Fruit fly (Drosophila melanogaster) whole organism, embryonic: ENCODE results near the gene CG10947.

ENCODE experiments used
- ATbp ChIP-seq: fragments of 200-800 bp; sonication (Bioruptor generic); optimal IDR thresholded peaks from 2 replicates; lab custom pipeline; 2017; ENCODE audit warnings: missing biosample characterization, mild to moderate bottlenecking, missing genetic modification characterization, missing genetic modification reagents
- Adf1 ChIP-seq: fragments of 200-800 bp; sonication (Bioruptor generic); IDR thresholded peaks from 2 replicates; pipeline ENCODE4 v1.3.6; 2022; ENCODE audit warnings: missing biosample characterization, missing genetic modification characterization
- Bgb ChIP-seq: fragments of 200-800 bp; sonication (Bioruptor generic); IDR thresholded peaks from 2 replicates; pipeline ENCODE4 v1.3.6; 2022; ENCODE audit warnings: missing biosample characterization, missing genetic modification characterization; ENCODE audit not compliant: partially characterized antibody
- CG10543 ChIP-seq: fragments of 200-800 bp; sonication (Bioruptor generic); optimal IDR thresholded peaks from 3 replicates; lab custom pipeline; 2017; ENCODE audit warnings: missing biosample characterization, mild to moderate bottlenecking, missing genetic modification characterization, moderate library complexity
- CG11695 ChIP-seq: fragments of 200-800 bp; sonication (Bioruptor generic); IDR thresholded peaks from 3 replicates; pipeline ENCODE4 v1.3.6; 2022; ENCODE audit warnings: missing biosample characterization, missing genetic modification characterization
- CG12769 ChIP-seq: fragments of 200-800 bp; sonication (Bioruptor generic); optimal IDR thresholded peaks from 2 replicates; lab custom pipeline; 2019; ENCODE audit warnings: missing biosample characterization, mild to moderate bottlenecking, missing genetic modification characterization, moderate library complexity
- CG15073 ChIP-seq: fragments of 200-800 bp; sonication (Bioruptor generic); optimal IDR thresholded peaks from 2 replicates; lab custom pipeline; 2016; ENCODE audit warnings: missing biosample characterization, missing genetic modification characterization
- CG15269 ChIP-seq: fragments of 200-800 bp; sonication (Bioruptor generic); optimal IDR thresholded peaks from 2 replicates; lab custom pipeline; 2018; ENCODE audit warnings: missing biosample characterization, mild to moderate bottlenecking, missing genetic modification characterization, moderate library complexity
- CG15514 ChIP-seq: fragments of 200-800 bp; sonication (Bioruptor generic); optimal IDR thresholded peaks from 3 replicates; lab custom pipeline; 2017; ENCODE audit warnings: missing biosample characterization, missing genetic modification characterization, mild to moderate bottlenecking, moderate library complexity, missing genetic modification reagents
- CG17359 ChIP-seq: fragments of 200-800 bp; sonication (Bioruptor generic); optimal IDR thresholded peaks from 3 replicates; lab custom pipeline; 2018; ENCODE audit warnings: missing biosample characterization, mild to moderate bottlenecking, missing genetic modification characterization, moderate library complexity
- CG17361 ChIP-seq: fragments of 200-800 bp; sonication (Bioruptor generic); IDR thresholded peaks from 3 replicates; pipeline ENCODE4 v1.3.6; 2022; ENCODE audit warnings: missing biosample characterization, missing genetic modification characterization
- CG5180 ChIP-seq: fragments of 200-800 bp; sonication (Bioruptor generic); optimal IDR thresholded peaks from 3 replicates; lab custom pipeline; 2017; ENCODE audit warnings: missing biosample characterization, missing genetic modification characterization, mild to moderate bottlenecking, moderate library complexity, missing genetic modification reagents
- CG7372 ChIP-seq: fragments of 200-800 bp; sonication (Bioruptor generic); IDR thresholded peaks from 2 replicates; pipeline ENCODE4 v1.3.6; 2022; ENCODE audit warnings: missing biosample characterization, missing genetic modification characterization
- CG8290 ChIP-seq, 3 experiments: fragments of 200-800 bp; sonication (Bioruptor generic); optimal IDR thresholded peaks; 2 replicates each; lab custom pipeline; 2016 to 2019; ENCODE audit warnings: missing biosample characterization in 3 of 3, missing genetic modification characterization in 3 of 3, mild to moderate bottlenecking in 2 of 3, moderate library complexity in 1 of 3
- CG8944 ChIP-seq: fragments of 200-800 bp; sonication (Bioruptor generic); optimal IDR thresholded peaks from 3 replicates; lab custom pipeline; 2016; ENCODE audit warnings: missing biosample characterization, missing genetic modification characterization
- CG9876 ChIP-seq: fragments of 200-800 bp; sonication (Bioruptor generic); optimal IDR thresholded peaks from 2 replicates; lab custom pipeline; 2016; ENCODE audit warnings: missing biosample characterization, missing genetic modification characterization
- CHES-1-like ChIP-seq: fragments of 200-800 bp; sonication (Bioruptor generic); optimal IDR thresholded peaks from 2 replicates; lab custom pipeline; 2016; ENCODE audit warnings: missing biosample characterization, missing genetic modification characterization
- Dbx ChIP-seq: fragments of 200-800 bp; sonication (Bioruptor generic); IDR thresholded peaks from 3 replicates; pipeline ENCODE4 v1.3.6; 2022; ENCODE audit warnings: missing biosample characterization, missing genetic modification characterization
- Deaf1 ChIP-seq: fragments of 200-800 bp; optimal IDR thresholded peaks from 3 replicates; lab custom pipeline; 2019; ENCODE audit warnings: missing biosample characterization, mild to moderate bottlenecking, missing genetic modification characterization, moderate library complexity
- Dfd ChIP-seq, 2 experiments: fragments of >200 bp; optimal IDR thresholded peaks; 2 replicates each; lab custom pipeline; 2017; ENCODE audit warnings: missing biosample characterization in 2 of 2, missing genetic modification characterization in 2 of 2
- Ets65A ChIP-seq: fragments of 200-800 bp; sonication (Bioruptor generic); peaks from one replicate; lab custom pipeline; 2016; ENCODE audit warnings: missing biosample characterization, missing genetic modification characterization
- Hr78 ChIP-seq, 2 experiments: fragments of 200-800 bp in 1 of 2; fragments of >200 bp in 1 of 2; sonication (Bioruptor generic) in 1 of 2; optimal IDR thresholded peaks; 2 replicates each; lab custom pipeline; 2017 to 2019; ENCODE audit warnings: missing biosample characterization in 2 of 2, missing genetic modification characterization in 2 of 2, mild to moderate bottlenecking in 1 of 2, moderate library complexity in 1 of 2
- Jarid2 ChIP-seq: fragments of 200-800 bp; sonication (Bioruptor generic); optimal IDR thresholded peaks from 3 replicates; lab custom pipeline; 2017; ENCODE audit warnings: mild to moderate bottlenecking, missing biosample characterization, missing genetic modification reagents, missing genetic modification characterization
- Lpt ChIP-seq: fragments of >200 bp; optimal IDR thresholded peaks from 2 replicates; lab custom pipeline; 2018; ENCODE audit warnings: missing biosample characterization, missing genetic modification characterization
- MBD-R2 ChIP-seq: fragments of 200-800 bp; sonication (Bioruptor generic); IDR thresholded peaks from 2 replicates; pipeline ENCODE4 v1.3.6; 2022; ENCODE audit warnings: missing biosample characterization, missing genetic modification characterization
- Med ChIP-seq: fragments of 200-800 bp; sonication (Bioruptor generic); peaks from one replicate; lab custom pipeline; 2016; ENCODE audit warnings: missing biosample characterization, missing genetic modification characterization, mild to moderate bottlenecking, inconsistent platforms, moderate library complexity
- NK7.1 ChIP-seq: fragments of 200-800 bp; sonication (Bioruptor generic); optimal IDR thresholded peaks from 3 replicates; lab custom pipeline; 2016; ENCODE audit warnings: missing biosample characterization, missing genetic modification characterization
- Rfx ChIP-seq: fragments of 200-800 bp; sonication (Bioruptor generic); IDR thresholded peaks from 2 replicates; pipeline ENCODE4 v1.3.6; 2022; ENCODE audit warnings: missing biosample characterization, missing genetic modification characterization
- Side ChIP-seq: fragments of 200-800 bp; sonication (Bioruptor generic); optimal IDR thresholded peaks from 2 replicates; lab custom pipeline; 2016; ENCODE audit warnings: missing biosample characterization, missing genetic modification characterization
- abd-A ChIP-seq: fragments of 200-800 bp; sonication (Bioruptor generic); optimal IDR thresholded peaks from 3 replicates; lab custom pipeline; 2019; ENCODE audit warnings: missing biosample characterization, mild to moderate bottlenecking, missing genetic modification characterization, moderate library complexity
- br ChIP-seq: fragments of >200 bp; optimal IDR thresholded peaks from 2 replicates; lab custom pipeline; 2017
- chinmo ChIP-seq: fragments of 200-800 bp; sonication (Bioruptor generic); IDR thresholded peaks from 4 replicates; pipeline ENCODE4 v1.3.6; 2022; ENCODE audit warnings: missing biosample characterization, missing genetic modification characterization; ENCODE audit not compliant: partially characterized antibody
- crol ChIP-seq: fragments of 200-800 bp; sonication (Bioruptor generic); IDR thresholded peaks from 2 replicates; pipeline ENCODE4 v1.3.6; 2022; ENCODE audit warnings: missing biosample characterization, missing genetic modification characterization
- danr ChIP-seq: fragments of 200-800 bp; sonication (Bioruptor generic); IDR thresholded peaks from 2 replicates; pipeline ENCODE4 v1.3.6; 2022; ENCODE audit warnings: missing biosample characterization, missing genetic modification characterization
- ftz-f1 ChIP-seq: fragments of 200-800 bp; sonication (Bioruptor generic); optimal IDR thresholded peaks from 2 replicates; lab custom pipeline; 2016; ENCODE audit warnings: missing biosample characterization, missing genetic modification characterization
- gro ChIP-seq: fragments of 200-800 bp; sonication (Bioruptor generic); optimal IDR thresholded peaks from 2 replicates; lab custom pipeline; 2016; ENCODE audit warnings: missing biosample characterization, missing genetic modification characterization
- kah ChIP-seq: fragments of 200-800 bp; sonication (Bioruptor generic); optimal IDR thresholded peaks from 2 replicates; lab custom pipeline; 2018; ENCODE audit warnings: missing biosample characterization, mild to moderate bottlenecking, missing genetic modification characterization
- kay ChIP-seq: fragments of 200-800 bp; sonication (Bioruptor generic); optimal IDR thresholded peaks from 2 replicates; lab custom pipeline; 2016; ENCODE audit warnings: missing biosample characterization, missing genetic modification characterization
- lab ChIP-seq: fragments of 200-800 bp; sonication (Bioruptor generic); optimal IDR thresholded peaks from 3 replicates; lab custom pipeline; 2017; ENCODE audit warnings: missing biosample characterization, missing genetic modification characterization, mild to moderate bottlenecking, moderate library complexity, missing genetic modification reagents
- pfk ChIP-seq: fragments of 200-800 bp; sonication (Bioruptor generic); optimal IDR thresholded peaks from 2 replicates; lab custom pipeline; 2018; ENCODE audit warnings: missing biosample characterization, mild to moderate bottlenecking, missing genetic modification characterization, moderate library complexity
- rib ChIP-seq: fragments of 200-800 bp; sonication (Bioruptor generic); IDR thresholded peaks from 2 replicates; pipeline ENCODE4 v1.3.6; 2022; ENCODE audit warnings: missing biosample characterization, missing genetic modification characterization
- sd ChIP-seq: fragments of 200-800 bp; sonication (Bioruptor generic); optimal IDR thresholded peaks from 3 replicates; lab custom pipeline; 2018; ENCODE audit warnings: missing biosample characterization, mild to moderate bottlenecking, missing genetic modification characterization, moderate library complexity
- sens ChIP-seq: fragments of 200-800 bp; sonication (Bioruptor generic); peaks from one replicate; lab custom pipeline; 2016; ENCODE audit warnings: missing biosample characterization, missing genetic modification characterization
- sob ChIP-seq: fragments of 200-800 bp; sonication (Bioruptor generic); IDR thresholded peaks from 2 replicates; pipeline ENCODE4 v1.3.6; 2022; ENCODE audit warnings: missing biosample characterization, missing genetic modification characterization
- sr ChIP-seq: fragments of 200-800 bp; sonication (Bioruptor generic); IDR thresholded peaks from 3 replicates; pipeline ENCODE4 v1.3.6; 2022; ENCODE audit warnings: missing biosample characterization, missing genetic modification characterization
- sug ChIP-seq: fragments of 200-800 bp; optimal IDR thresholded peaks from 2 replicates; lab custom pipeline; 2019; ENCODE audit warnings: missing biosample characterization, mild to moderate bottlenecking, missing genetic modification characterization, moderate library complexity
- tap ChIP-seq: fragments of 200-800 bp; optimal IDR thresholded peaks from 3 replicates; lab custom pipeline; 2019; ENCODE audit warnings: missing biosample characterization, mild to moderate bottlenecking, missing genetic modification characterization, moderate library complexity
- yki ChIP-seq: fragments of >200 bp; optimal IDR thresholded peaks from 3 replicates; lab custom pipeline; 2018

Gene CG10947

dm6 chr2L:20400875-20401274 lies 13.7 kb downstream of the CG10947 start:
- TF ChIP-seq CG9876 (GFP tag; lab: Kevin White, UChicago) (no peak), abd-A (peak; percentile 81), chinmo (GFP tag; lab: Robert Waterston, UW) (0 out of 4 replicates have a peak, but pooled peaks have one; percentile 40), sr (GFP tag; lab: Robert Waterston, UW) (peak; percentile 100), CG11695 (GFP tag; lab: Robert Waterston, UW) (no peak), sob (GFP tag; lab: Robert Waterston, UW) (0 out of 2 replicates have a peak, but pooled peaks have one; percentile 21), CG12769 (tag; lab: Kevin White, UChicago) (peak; percentile 22), sd (tag; lab: Kevin White, UChicago) (peak; percentile 57), CG5180 (peak; percentile 81), rib (GFP tag; lab: Robert Waterston, UW) (0 out of 2 replicates have a peak, but pooled peaks have one; percentile 43), Adf1 (GFP tag; lab: Robert Waterston, UW) (peak; percentile 96), Med (peak; percentile 85), CG8944 (GFP tag; lab: Kevin White, UChicago) (no peak), Side (GFP tag; lab: Kevin White, UChicago) (no peak), crol (GFP tag; lab: Robert Waterston, UW) (peak; percentile 90), Deaf1 (tag; lab: Kevin White, UChicago) (peak; percentile 19), CG10543 (GFP tag; lab: Kevin White, UChicago) (peak; percentile 65)

DNA sequence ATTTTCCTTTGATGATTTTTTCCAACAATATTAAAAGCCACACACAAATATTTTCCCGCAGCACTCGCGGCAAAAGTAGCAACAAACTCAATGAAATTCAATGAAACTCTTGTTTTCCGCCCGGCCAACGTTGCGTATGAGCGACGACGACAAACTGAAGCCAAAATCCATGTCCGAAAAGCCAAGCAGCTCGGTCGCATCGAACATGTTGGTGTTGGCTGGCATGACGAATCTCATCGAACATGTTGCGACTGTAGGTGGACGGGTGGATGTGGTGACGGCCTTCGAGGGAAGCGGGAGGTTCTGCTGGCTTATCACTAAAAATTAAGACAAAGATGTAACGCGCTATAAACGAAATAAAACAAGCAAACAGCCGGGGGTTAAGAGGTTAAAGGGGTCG lies 15.4 kb downstream of the CG10947 start:
- TF ChIP-seq Jarid2 (GFP tag; lab: Kevin White, UChicago) (peak; percentile 89), br (lab: Kevin White, UChicago) (no peak), danr (GFP tag; lab: Robert Waterston, UW) (no peak), CHES-1-like (GFP tag; lab: Kevin White, UChicago) (no peak), NK7.1 (GFP tag; lab: Kevin White, UChicago) (no peak), yki (lab: Kevin White, UChicago) (no peak), CG7372 (GFP tag; lab: Robert Waterston, UW) (peak; percentile 78), kah (GFP tag; lab: Kevin White, UChicago) (no peak), sens (peak; percentile 36), kay (GFP tag; lab: Kevin White, UChicago) (peak; percentile 61), Ets65A (GFP tag; lab: Kevin White, UChicago) (peak; percentile 63), MBD-R2 (GFP tag; lab: Robert Waterston, UW) (no peak), pfk (no peak), ATbp (GFP tag; lab: Kevin White, UChicago) (no peak), Adf1 (GFP tag; lab: Robert Waterston, UW) (peak; percentile 12; the same call in 1 of the 2 replicates), lab (GFP tag; lab: Kevin White, UChicago) (peak; percentile 35), CG17359 (tag; lab: Kevin White, UChicago) (no peak), Lpt (GFP tag; lab: Kevin White, UChicago) (no peak), rib (GFP tag; lab: Robert Waterston, UW) (no peak), ftz-f1 (GFP tag; lab: Kevin White, UChicago) (peak; percentile 75), Dbx (0 out of 3 replicates have a peak, but pooled peaks have one; percentile 32), CG15514 (GFP tag; lab: Kevin White, UChicago) (peak; percentile 24), sd (tag; lab: Kevin White, UChicago) (peak; percentile 65), CG17361 (GFP tag; lab: Robert Waterston, UW) (no peak), tap (tag; lab: Kevin White, UChicago) (no peak), sug (tag; lab: Kevin White, UChicago) (peak; percentile 33), CG5180 (peak; percentile 99), Hr78 (GFP tag; optimal IDR thresholded peaks at IDR 0.05; lab: Kevin White, UChicago) (peak in 1 of 2 experiments; percentile 20), Dfd (GFP tag; optimal IDR thresholded peaks at IDR 0.05; lab: Kevin White, UChicago) (no peak), Bgb (GFP tag; lab: Robert Waterston, UW) (peak; percentile 55; the same call in 1 of the 2 replicates), crol (GFP tag; lab: Robert Waterston, UW) (peak; percentile 74), CG15073 (GFP tag; lab: Kevin White, UChicago) (no peak), chinmo (GFP tag; lab: Robert Waterston, UW) (peak; percentile 61; the same call in 1 of the 4 replicates), CG8290 (GFP tag; optimal IDR thresholded peaks at IDR 0.05; lab: Kevin White, UChicago) (no peak), CG8290 (tag; optimal IDR thresholded peaks at IDR 0.05; lab: Kevin White, UChicago) (peak in 1 of 2 experiments; percentile 39), CG15269 (tag; lab: Kevin White, UChicago) (peak; percentile 16), Rfx (GFP tag; lab: Robert Waterston, UW) (peak; percentile 40; the same call in 1 of the 2 replicates), Med (peak; percentile 76), Deaf1 (tag; lab: Kevin White, UChicago) (peak; percentile 53), gro (GFP tag; lab: Kevin White, UChicago) (peak; percentile 38)
